Fruit fly (Drosophila melanogaster): ENCODE data around the gene fd3F.

dm6 chrX:3846393-3846792, 44.3 kb downstream of the fd3F start:
- TF ChIP-seq ovo (GFP tag; optimal IDR thresholded peaks at IDR 0.05) (no peak), CG5204 (GFP tag; optimal IDR thresholded peaks at IDR 0.05) (no peak), bab1 (GFP tag; optimal IDR thresholded peaks at IDR 0.05) (no peak), Clk (GFP tag; optimal IDR thresholded peaks at IDR 0.05) (no peak)

Measured in whole organism, adult.